Fruit fly (Drosophila melanogaster): ENCODE results near the gene mRpL23.

- no peak for TF ChIP-seq Myc (optimal IDR thresholded peaks at IDR 0.05)
- TF ChIP-seq psq (optimal IDR thresholded peaks at IDR 0.05), result no peak
- TF ChIP-seq ttk (optimal IDR thresholded peaks at IDR 0.05), result no peak
Measured at dm6 chr3L:2407271-2407670, 33.8 kb upstream of the mRpL23 start.

Measured in Kc167 (cell line).